Fruit fly (Drosophila melanogaster) S2 (cell line): ENCODE measurements around the gene Pif1A.

Experiments used
- CG8478 ChIP-seq: fragments of >200 bp; optimal IDR thresholded peaks from 2 replicates; lab custom pipeline; 2018
- CTCF ChIP-seq, 2 experiments: fragments of >200 bp; optimal IDR thresholded peaks; 2 replicates each; lab custom pipeline; 2018

- TF ChIP-seq CTCF (optimal IDR thresholded peaks at IDR 0.05; lab: Kevin White, UChicago) (no peak), CG8478 (lab: Kevin White, UChicago) (no peak)
These were observed 60.9 kb downstream of the Pif1A start for dm6 chr3R:8740118-8740517.
